Worm (Caenorhabditis elegans): Measurements from ENCODE around the gene F31E3.2.

ce11 chrIII:7021156-7021637 is 47.4 kb downstream of the F31E3.2 start, which contains the start of gene rfl-1:
- TF ChIP-seq fos-1 (tag; optimal IDR thresholded peaks at IDR 0.05) (no peak), ztf-11 (tag; optimal IDR thresholded peaks at IDR 0.05) (no peak)
